Worm (Caenorhabditis elegans): Measurements from ENCODE around the gene pygo-1.

The pygo-1 gene

DNA sequence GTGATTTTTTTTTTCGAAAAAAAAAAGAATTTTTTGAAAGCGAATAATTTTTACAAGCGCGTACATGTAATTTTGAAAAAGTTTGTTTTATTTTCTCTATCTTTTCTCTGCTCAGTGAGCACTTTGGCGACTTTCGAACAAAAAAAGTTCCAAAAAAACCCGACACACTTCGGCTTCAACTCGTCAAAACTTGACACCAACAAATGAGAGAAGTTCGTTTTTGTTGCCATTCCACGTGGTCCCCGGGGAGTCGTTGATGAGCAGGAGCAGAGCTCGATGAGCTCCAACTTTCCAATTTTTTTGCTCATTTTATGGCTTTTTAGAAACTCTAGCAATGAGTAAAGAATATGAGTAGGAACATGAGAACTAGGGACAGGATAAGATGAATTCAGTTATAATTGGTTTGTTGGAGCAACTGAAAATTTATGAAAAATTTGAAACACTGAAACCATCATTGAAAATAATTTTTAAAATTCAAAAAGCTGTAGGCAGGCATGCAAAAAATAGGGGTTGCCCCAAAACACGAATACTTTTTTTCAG is 27.4 kb downstream of the pygo-1 start:
- no peak for TF ChIP-seq ceh-31 (tag; optimal IDR thresholded peaks at IDR 0.05)
- no peak for TF ChIP-seq ets-4 (tag; optimal IDR thresholded peaks at IDR 0.05)
- TF ChIP-seq ref-2 (tag; optimal IDR thresholded peaks at IDR 0.05), result no peak
- TF ChIP-seq dmd-4 (tag; optimal IDR thresholded peaks at IDR 0.05; ENCODE audit: borderline replicate concordance), result no peak
- TF ChIP-seq odd-2 (tag; optimal IDR thresholded peaks at IDR 0.05), result no peak
- no peak for TF ChIP-seq hlh-8 (tag; optimal IDR thresholded peaks at IDR 0.05)

DNA sequence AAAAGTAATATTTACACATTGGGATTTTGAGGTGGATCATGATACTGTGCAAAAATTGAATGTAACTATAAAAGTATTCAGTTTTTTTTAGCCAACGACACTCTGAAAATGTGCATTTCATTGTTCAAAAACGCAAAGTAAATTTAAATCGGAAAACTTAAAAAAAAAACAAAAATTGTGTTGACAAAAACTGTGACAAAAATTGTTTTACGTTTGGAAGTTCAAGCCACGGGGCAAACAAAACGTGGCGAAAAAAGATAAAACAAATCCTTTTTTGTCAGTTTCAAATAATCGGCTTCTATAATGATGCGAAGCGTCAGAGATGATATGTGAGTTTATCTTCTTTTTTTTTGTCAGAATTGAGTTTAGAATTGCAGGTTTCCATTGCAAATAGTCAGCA is 28.4 kb downstream of the pygo-1 start, which contains the start of gene AC7.3:
Gene AC7.3 (plus strand): TSS at position 301 of the 400 bp plus-strand sequence.
- TF ChIP-seq unc-86 (tag; optimal IDR thresholded peaks at IDR 0.05) (no peak), ttx-3 (tag; optimal IDR thresholded peaks at IDR 0.05) (no peak), ets-4 (tag; optimal IDR thresholded peaks at IDR 0.05) (no peak), elt-2 (tag; optimal IDR thresholded peaks at IDR 0.05) (no peak)

- no peak for TF ChIP-seq pag-3 (tag; optimal IDR thresholded peaks at IDR 0.05; ENCODE audit: borderline replicate concordance)
- TF ChIP-seq unc-86 (tag; optimal IDR thresholded peaks at IDR 0.05), result no peak
- TF ChIP-seq lin-11 (tag; optimal IDR thresholded peaks at IDR 0.05), result no peak
- no peak for TF ChIP-seq Y22D7AL.16 (tag; optimal IDR thresholded peaks at IDR 0.05)
- TF ChIP-seq gmeb-2 (tag; optimal IDR thresholded peaks at IDR 0.05), result no peak
- TF ChIP-seq ceh-48 (tag; optimal IDR thresholded peaks at IDR 0.05), result no peak
- no peak for TF ChIP-seq zip-5 (tag; optimal IDR thresholded peaks at IDR 0.05)
Measured at ce11 chrIV:5121995-5122394, 38.9 kb downstream of the pygo-1 start, which contains the start of gene tkr-3. tkr-3 (minus strand) TSS chrIV:5122095.

DNA sequence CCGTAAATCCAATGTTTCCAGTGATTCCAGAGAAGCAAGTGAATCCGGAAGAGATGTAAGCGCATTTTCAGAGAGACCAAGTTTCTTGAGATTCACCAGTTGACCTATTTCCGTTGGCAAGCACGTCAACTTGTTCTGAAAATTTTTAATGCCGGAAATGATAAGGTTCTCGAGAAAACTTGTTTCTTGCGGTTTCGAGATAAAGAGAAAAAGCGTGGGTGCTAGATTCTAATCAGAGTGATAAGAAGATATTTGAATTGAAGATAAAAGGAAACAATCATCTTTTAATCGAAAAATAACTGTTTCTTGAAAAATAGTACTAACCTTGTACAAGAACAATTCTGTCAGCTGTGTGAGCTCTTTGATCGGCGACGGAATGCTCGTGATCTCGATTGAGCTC is 48.7 kb downstream of the pygo-1 start:
- TF ChIP-seq lim-6 (tag; optimal IDR thresholded peaks at IDR 0.05), result no peak
- TF ChIP-seq ceh-45 (GFP tag; IDR thresholded peaks at IDR 0.05), result no peak
- no peak for TF ChIP-seq pax-1 (tag; optimal IDR thresholded peaks at IDR 0.05)
- no peak for TF ChIP-seq hlh-30 (tag; optimal IDR thresholded peaks at IDR 0.05; ENCODE audit: insufficient read depth)
- no peak for TF ChIP-seq unc-86 (tag; optimal IDR thresholded peaks at IDR 0.05)
- TF ChIP-seq che-1 (tag; optimal IDR thresholded peaks at IDR 0.05), result no peak
- TF ChIP-seq C38D4.7 (GFP tag; optimal IDR thresholded peaks at IDR 0.05), result no peak
- no peak for TF ChIP-seq pros-1 (tag; optimal IDR thresholded peaks at IDR 0.05)
- TF ChIP-seq fkh-10 (GFP tag; optimal IDR thresholded peaks at IDR 0.05), result no peak
- TF ChIP-seq fkh-6 (tag; optimal IDR thresholded peaks at IDR 0.05), result no peak
- no peak for TF ChIP-seq syd-9 (tag; optimal IDR thresholded peaks at IDR 0.05)
- no peak for TF ChIP-seq ceh-31 (tag; optimal IDR thresholded peaks at IDR 0.05)
- no peak for TF ChIP-seq ceh-34 (tag; optimal IDR thresholded peaks at IDR 0.05)
- TF ChIP-seq nfya-1 (tag; optimal IDR thresholded peaks at IDR 0.05), result no peak
- TF ChIP-seq Y22D7AL.16 (tag; optimal IDR thresholded peaks at IDR 0.05), result no peak
- TF ChIP-seq eyg-1 (tag; optimal IDR thresholded peaks at IDR 0.05), result no peak
- TF ChIP-seq ceh-18 (tag; optimal IDR thresholded peaks at IDR 0.05), result no peak
- TF ChIP-seq pat-9 (tag; optimal IDR thresholded peaks at IDR 0.05), result no peak
- TF ChIP-seq ceh-22 (tag; optimal IDR thresholded peaks at IDR 0.05), result no peak

DNA sequence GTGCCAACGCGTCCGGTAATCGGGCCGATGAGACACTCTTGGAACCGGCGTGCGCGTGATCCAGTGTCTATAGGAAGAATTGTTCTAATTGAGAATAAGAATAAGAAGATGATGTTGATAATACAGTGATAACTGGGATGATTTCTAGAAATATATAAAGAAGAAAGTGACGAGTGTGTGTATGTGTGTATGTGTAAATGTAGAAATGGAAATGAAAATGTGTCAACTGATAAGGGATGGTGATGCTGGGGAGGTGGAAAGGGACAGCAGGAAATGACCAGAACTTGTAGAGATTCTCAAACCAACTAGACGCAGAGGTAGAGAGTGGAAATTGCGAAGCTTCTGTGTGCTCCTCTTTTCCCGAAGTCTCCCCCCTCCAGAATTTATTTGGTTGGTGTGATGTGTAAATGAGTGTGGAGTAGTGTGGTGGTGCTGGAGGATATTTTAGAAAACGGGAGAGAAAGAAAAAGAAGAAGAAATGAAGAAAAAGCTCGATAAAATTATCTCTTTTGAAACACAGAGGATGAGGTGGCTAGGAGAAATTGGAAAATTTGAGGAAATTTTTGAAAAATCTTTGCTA is 50.8 kb downstream of the pygo-1 start:
- no peak for TF ChIP-seq fax-1 (tag; optimal IDR thresholded peaks at IDR 0.05)
- no peak for TF ChIP-seq ceh-24 (tag; optimal IDR thresholded peaks at IDR 0.05)
- no peak for TF ChIP-seq ceh-45 (GFP tag; IDR thresholded peaks at IDR 0.05)
- TF ChIP-seq ref-2 (tag; optimal IDR thresholded peaks at IDR 0.05), result no peak
- peak; percentile 5 for TF ChIP-seq rnt-1 (tag; optimal IDR thresholded peaks at IDR 0.05)
- no peak for TF ChIP-seq hlh-30 (tag; optimal IDR thresholded peaks at IDR 0.05; ENCODE audit: insufficient read depth)
- TF ChIP-seq pax-1 (tag; optimal IDR thresholded peaks at IDR 0.05), result no peak
- no peak for TF ChIP-seq hlh-8 (tag; optimal IDR thresholded peaks at IDR 0.05)
- TF ChIP-seq zip-5 (tag; optimal IDR thresholded peaks at IDR 0.05), result no peak
- no peak for TF ChIP-seq pha-2 (tag; optimal IDR thresholded peaks at IDR 0.05)
- TF ChIP-seq hlh-6 (tag; optimal IDR thresholded peaks at IDR 0.05), result no peak
- TF ChIP-seq ceh-18 (tag; optimal IDR thresholded peaks at IDR 0.05), result peak; percentile 66
- TF ChIP-seq ceh-9 (tag; optimal IDR thresholded peaks at IDR 0.05), result no peak
- no peak for TF ChIP-seq unc-86 (tag; optimal IDR thresholded peaks at IDR 0.05)
- TF ChIP-seq ahr-1 (tag; optimal IDR thresholded peaks at IDR 0.05), result no peak
- TF ChIP-seq unc-55 (GFP tag; optimal IDR thresholded peaks at IDR 0.05), result peak; percentile 25
- no peak for TF ChIP-seq fkh-6 (tag; optimal IDR thresholded peaks at IDR 0.05)
- no peak for TF ChIP-seq pros-1 (tag; optimal IDR thresholded peaks at IDR 0.05)
- no peak for TF ChIP-seq pha-4 (tag; optimal IDR thresholded peaks at IDR 0.05)
- TF ChIP-seq ets-4 (tag; optimal IDR thresholded peaks at IDR 0.05), result no peak
- TF ChIP-seq tbx-2 (tag; optimal IDR thresholded peaks at IDR 0.05), result peak; percentile 17
- no peak for TF ChIP-seq ceh-19 (GFP tag; optimal IDR thresholded peaks at IDR 0.05)
- TF ChIP-seq ttx-3 (tag; optimal IDR thresholded peaks at IDR 0.05), result no peak
- no peak for TF ChIP-seq dmd-4 (tag; optimal IDR thresholded peaks at IDR 0.05; ENCODE audit: borderline replicate concordance)

All from whole organism, late embryonic.